Fruit fly (Drosophila melanogaster): ENCODE results near the gene NAAT1.

Gene NAAT1

dm6 chrX:5410749-5411148 is at the start of gene NAAT1:
NAAT1 (minus strand) TSS chrX:5410849.
- TF ChIP-seq grau (tag; optimal IDR thresholded peaks at IDR 0.05) (no peak), Deaf1 (tag; optimal IDR thresholded peaks at IDR 0.05) (peak; percentile 38)

dm6 chrX:5446404-5446803 is 35.8 kb upstream of the NAAT1 start, which contains the start of gene SPR:
SPR (plus strand) TSS chrX:5446656.
- peak; percentile 91 for TF ChIP-seq Deaf1 (tag; optimal IDR thresholded peaks at IDR 0.05)
- TF ChIP-seq chinmo (GFP tag; IDR thresholded peaks at IDR 0.05; ENCODE audit: partially characterized antibody): 0 out of 4 replicates have a peak, but pooled peaks have one; percentile 31
- peak; percentile 22 for TF ChIP-seq ewg (GFP tag; optimal IDR thresholded peaks at IDR 0.05)
- TF ChIP-seq croc (GFP tag; conservative IDR thresholded peaks at IDR 0.05): no peak
- no peak for TF ChIP-seq CG17612 (GFP tag; IDR thresholded peaks at IDR 0.05)

- TF ChIP-seq CG31441 (GFP tag; IDR thresholded peaks at IDR 0.05) (no peak), chinmo (GFP tag; IDR thresholded peaks at IDR 0.05; ENCODE audit: partially characterized antibody) (0 out of 4 replicates have a peak, but pooled peaks have one; percentile 45), sug (tag; optimal IDR thresholded peaks at IDR 0.05) (peak; percentile 16), Vsx1 (GFP tag; optimal IDR thresholded peaks at IDR 0.05) (no peak), CG3163 (GFP tag; optimal IDR thresholded peaks at IDR 0.05) (peak; percentile 14), Deaf1 (tag; optimal IDR thresholded peaks at IDR 0.05) (peak; percentile 27), Trl (optimal IDR thresholded peaks at IDR 0.05) (peak; percentile 18 to 38), Trl (GFP tag; optimal IDR thresholded peaks at IDR 0.05) (no peak)
These were observed 22.2 kb upstream of the NAAT1 start for dm6 chrX:5432635-5433482.

- TF ChIP-seq Dip2 (GFP tag; IDR thresholded peaks at IDR 0.05): 0 out of 2 replicates have a peak, but pooled peaks have one; percentile 35
- TF ChIP-seq CG31441 (GFP tag; IDR thresholded peaks at IDR 0.05): peak; percentile 69
- no peak for TF ChIP-seq nerfin-2 (GFP tag; IDR thresholded peaks at IDR 0.05; ENCODE audit: partially characterized antibody)
- TF ChIP-seq CrebB (tag; optimal IDR thresholded peaks at IDR 0.05): peak; percentile 64
- TF ChIP-seq lbe (GFP tag; optimal IDR thresholded peaks at IDR 0.05): peak; percentile 83
- peak; percentile 78 for TF ChIP-seq CG15011 (GFP tag; optimal IDR thresholded peaks at IDR 0.05)
- no peak for TF ChIP-seq kni (GFP tag; optimal IDR thresholded peaks at IDR 0.05)
- peak; percentile 83 for TF ChIP-seq caup (GFP tag; optimal IDR thresholded peaks at IDR 0.05; ENCODE audit: severe bottlenecking)
- TF ChIP-seq Oaz (GFP tag; IDR thresholded peaks at IDR 0.05): peak; percentile 42
- TF ChIP-seq Oli (tag; optimal IDR thresholded peaks at IDR 0.05): peak; percentile 83
- peak; percentile 66 for TF ChIP-seq H2.0 (GFP tag; IDR thresholded peaks at IDR 0.05)
- TF ChIP-seq sisA (GFP tag; IDR thresholded peaks at IDR 0.05): peak; percentile 69
- peak; percentile 62 for TF ChIP-seq CG6683 (GFP tag; optimal IDR thresholded peaks at IDR 0.05)
- TF ChIP-seq eve (GFP tag; optimal IDR thresholded peaks at IDR 0.05): no peak
- TF ChIP-seq CG17568 (GFP tag; optimal IDR thresholded peaks at IDR 0.05): peak; percentile 69
- peak; percentile 32 for TF ChIP-seq CG2875 (GFP tag; optimal IDR thresholded peaks at IDR 0.05)
- TF ChIP-seq CG13123 (GFP tag; optimal IDR thresholded peaks at IDR 0.05): no peak
- no peak for TF ChIP-seq knrl (GFP tag; IDR thresholded peaks at IDR 0.05; ENCODE audit: partially characterized antibody)
- 0 out of 2 replicates have a peak, but pooled peaks have one; percentile 44 for TF ChIP-seq Poxn (GFP tag; IDR thresholded peaks at IDR 0.05)
- TF ChIP-seq Rx (GFP tag; IDR thresholded peaks at IDR 0.05): 0 out of 2 replicates have a peak, but pooled peaks have one; percentile 24
- TF ChIP-seq repo (GFP tag; optimal IDR thresholded peaks at IDR 0.05): peak; percentile 49
- TF ChIP-seq fd102C (GFP tag; optimal IDR thresholded peaks at IDR 0.05): no peak
- TF ChIP-seq ind (GFP tag; optimal IDR thresholded peaks at IDR 0.05): peak; percentile 85
- TF ChIP-seq fu2 (GFP tag; optimal IDR thresholded peaks at IDR 0.05): peak; percentile 72
- TF ChIP-seq CG43689 (GFP tag; IDR thresholded peaks at IDR 0.05): 0 out of 2 replicates have a peak, but pooled peaks have one; percentile 16
- no peak for TF ChIP-seq da (GFP tag; optimal IDR thresholded peaks at IDR 0.05)
- peak; percentile 88 for TF ChIP-seq sob (GFP tag; IDR thresholded peaks at IDR 0.05)
- TF ChIP-seq exex (tag; optimal IDR thresholded peaks at IDR 0.05): peak; percentile 47
- TF ChIP-seq Ada2b (GFP tag; IDR thresholded peaks at IDR 0.05): peak; percentile 81
These were observed 19.3 kb upstream of the NAAT1 start for dm6 chrX:5429778-5430576.

Data from whole organism, embryonic.